Fruit fly (Drosophila melanogaster) whole organism, embryonic: Measurements from ENCODE around the gene awd.
A peak's percentile ranks its signal among the peaks of the same experiment; 100 is the strongest.

Experiments used
- ATbp ChIP-seq: fragments of 200-800 bp; sonication (Bioruptor generic); optimal IDR thresholded peaks from 2 replicates; lab custom pipeline; 2017; ENCODE audit warnings: missing biosample characterization, mild to moderate bottlenecking, missing genetic modification characterization, missing genetic modification reagents
- Asciz ChIP-seq: fragments of 200-800 bp; sonication (Bioruptor generic); optimal IDR thresholded peaks from 2 replicates; lab custom pipeline; 2017; ENCODE audit warnings: missing biosample characterization, mild to moderate bottlenecking, missing genetic modification characterization, missing genetic modification reagents
- CG10321 ChIP-seq: fragments of 200-800 bp; sonication (Bioruptor generic); IDR thresholded peaks from 2 replicates; pipeline ENCODE4 v1.3.6; 2022; ENCODE audit warnings: missing biosample characterization, missing genetic modification characterization
- CG10431 ChIP-seq: fragments of 200-800 bp; sonication (Bioruptor generic); optimal IDR thresholded peaks from 3 replicates; lab custom pipeline; 2018; ENCODE audit warnings: missing biosample characterization, mild to moderate bottlenecking, missing genetic modification characterization
- CG11504 ChIP-seq: fragments of 200-800 bp; sonication (Bioruptor generic); optimal IDR thresholded peaks from 3 replicates; lab custom pipeline; 2019; ENCODE audit warnings: missing biosample characterization, mild to moderate bottlenecking, missing genetic modification characterization, moderate library complexity
- CG12071 ChIP-seq: fragments of 200-800 bp; sonication (Bioruptor generic); optimal IDR thresholded peaks from 3 replicates; lab custom pipeline; 2018; ENCODE audit warnings: missing biosample characterization, mild to moderate bottlenecking, missing genetic modification characterization
- CG12236 ChIP-seq: fragments of 200-800 bp; sonication (Bioruptor generic); optimal IDR thresholded peaks from 2 replicates; lab custom pipeline; 2016; ENCODE audit warnings: missing biosample characterization, missing genetic modification characterization
- CG14710 ChIP-seq: fragments of 200-800 bp; sonication (Bioruptor generic); optimal IDR thresholded peaks from 3 replicates; lab custom pipeline; 2019; ENCODE audit warnings: missing biosample characterization, mild to moderate bottlenecking, missing genetic modification characterization, moderate library complexity
- CG18599 ChIP-seq: fragments of 200-800 bp; sonication (Bioruptor generic); optimal IDR thresholded peaks from 3 replicates; lab custom pipeline; 2017; ENCODE audit warnings: missing biosample characterization, missing genetic modification characterization, mild to moderate bottlenecking, moderate library complexity, missing genetic modification reagents
- CG2120 ChIP-seq: fragments of 200-800 bp; sonication (Bioruptor generic); optimal IDR thresholded peaks from 3 replicates; lab custom pipeline; 2016; ENCODE audit warnings: missing biosample characterization, missing genetic modification characterization
- CG2889 ChIP-seq: fragments of 200-800 bp; sonication (Bioruptor generic); IDR thresholded peaks from 3 replicates; pipeline ENCODE4 v1.3.6; 2022; ENCODE audit warnings: missing biosample characterization, missing genetic modification characterization
- CG3163 ChIP-seq: fragments of 200-800 bp; sonication (Bioruptor generic); optimal IDR thresholded peaks from 3 replicates; lab custom pipeline; 2016; ENCODE audit warnings: missing biosample characterization, missing genetic modification characterization
- CG4328 ChIP-seq: fragments of 200-800 bp; sonication (Bioruptor generic); optimal IDR thresholded peaks from 3 replicates; lab custom pipeline; 2017; ENCODE audit warnings: missing biosample characterization, missing genetic modification reagents, missing genetic modification characterization
- CG4730 ChIP-seq: fragments of 200-800 bp; sonication (Bioruptor generic); IDR thresholded peaks from 2 replicates; pipeline ENCODE4 v1.3.6; 2022; ENCODE audit warnings: missing biosample characterization, missing genetic modification characterization
- CG5180 ChIP-seq: fragments of 200-800 bp; sonication (Bioruptor generic); optimal IDR thresholded peaks from 3 replicates; lab custom pipeline; 2017; ENCODE audit warnings: missing biosample characterization, missing genetic modification characterization, mild to moderate bottlenecking, moderate library complexity, missing genetic modification reagents
- CG7271 ChIP-seq: fragments of 200-800 bp; sonication (Bioruptor generic); optimal IDR thresholded peaks from 2 replicates; lab custom pipeline; 2018; ENCODE audit warnings: missing biosample characterization, mild to moderate bottlenecking, missing genetic modification characterization, moderate library complexity
- CG7372 ChIP-seq: fragments of 200-800 bp; sonication (Bioruptor generic); IDR thresholded peaks from 2 replicates; pipeline ENCODE4 v1.3.6; 2022; ENCODE audit warnings: missing biosample characterization, missing genetic modification characterization
- CG9609 ChIP-seq: fragments of 200-800 bp; sonication (Bioruptor generic); optimal IDR thresholded peaks from 3 replicates; lab custom pipeline; 2016; ENCODE audit warnings: missing biosample characterization, missing genetic modification characterization
- CG9727 ChIP-seq: fragments of 200-800 bp; sonication (Bioruptor generic); optimal IDR thresholded peaks from 3 replicates; lab custom pipeline; 2017; ENCODE audit warnings: missing biosample characterization, mild to moderate bottlenecking, missing genetic modification characterization
- Camta ChIP-seq: fragments of 200-800 bp; sonication (Bioruptor generic); optimal IDR thresholded peaks from 2 replicates; lab custom pipeline; 2016; ENCODE audit warnings: missing biosample characterization, missing genetic modification characterization
- CrebB ChIP-seq: fragments of 200-800 bp; sonication (Bioruptor generic); optimal IDR thresholded peaks from 3 replicates; lab custom pipeline; 2018; ENCODE audit warnings: missing biosample characterization, mild to moderate bottlenecking, missing genetic modification characterization
- Gug ChIP-seq: fragments of 200-800 bp; sonication (Bioruptor generic); IDR thresholded peaks from 4 replicates; pipeline ENCODE4 v1.3.6; 2022; ENCODE audit warnings: missing biosample characterization, missing genetic modification characterization
- HmgD ChIP-seq: fragments of 200-800 bp; sonication (Bioruptor generic); optimal IDR thresholded peaks from 3 replicates; lab custom pipeline; 2016; ENCODE audit warnings: missing biosample characterization, missing genetic modification characterization
- Hmr ChIP-seq: fragments of 200-800 bp; sonication (Bioruptor generic); optimal IDR thresholded peaks from 3 replicates; lab custom pipeline; 2017; ENCODE audit warnings: mild to moderate bottlenecking, missing biosample characterization, missing genetic modification reagents, missing genetic modification characterization
- Med ChIP-seq: fragments of 200-800 bp; sonication (Bioruptor generic); peaks from one replicate; lab custom pipeline; 2016; ENCODE audit warnings: missing biosample characterization, missing genetic modification characterization, mild to moderate bottlenecking, inconsistent platforms, moderate library complexity
- Mes4 ChIP-seq: fragments of 200-800 bp; sonication (Bioruptor generic); optimal IDR thresholded peaks from 2 replicates; lab custom pipeline; 2016; ENCODE audit warnings: missing biosample characterization, missing genetic modification characterization
- NFAT ChIP-seq: fragments of 200-800 bp; sonication (Bioruptor generic); IDR thresholded peaks from 2 replicates; pipeline ENCODE4 v1.3.6; 2022; ENCODE audit warnings: missing biosample characterization, missing genetic modification characterization
- Rfx ChIP-seq: fragments of 200-800 bp; sonication (Bioruptor generic); IDR thresholded peaks from 2 replicates; pipeline ENCODE4 v1.3.6; 2022; ENCODE audit warnings: missing biosample characterization, missing genetic modification characterization
- Rx ChIP-seq: fragments of 200-800 bp; sonication (Bioruptor generic); IDR thresholded peaks from 2 replicates; pipeline ENCODE4 v1.3.6; 2022; ENCODE audit warnings: missing biosample characterization, missing genetic modification characterization
- Six4 ChIP-seq: fragments of 200-800 bp; sonication (Bioruptor generic); optimal IDR thresholded peaks from 2 replicates; lab custom pipeline; 2016; ENCODE audit warnings: missing biosample characterization, missing genetic modification characterization
- Sox100B ChIP-seq: fragments of 200-800 bp; sonication (Bioruptor generic); optimal IDR thresholded peaks from 3 replicates; lab custom pipeline; 2018; ENCODE audit warnings: missing biosample characterization, mild to moderate bottlenecking, missing genetic modification characterization
- Xrp1 ChIP-seq: fragments of 200-800 bp; sonication (Bioruptor generic); IDR thresholded peaks from 2 replicates; pipeline ENCODE4 v1.3.6; 2022; ENCODE audit warnings: missing biosample characterization, missing genetic modification characterization
- ase ChIP-seq: fragments of 200-800 bp; sonication (Bioruptor generic); IDR thresholded peaks from 3 replicates; pipeline ENCODE4 v1.3.6; 2022; ENCODE audit warnings: missing biosample characterization, missing genetic modification characterization
- cad ChIP-seq: fragments of >200 bp; optimal IDR thresholded peaks from 2 replicates; lab custom pipeline; 2017; ENCODE audit warnings: missing biosample characterization, missing genetic modification characterization
- caup ChIP-seq: fragments of 200-800 bp; sonication (Bioruptor generic); optimal IDR thresholded peaks from 3 replicates; lab custom pipeline; 2017; ENCODE audit warnings: missing biosample characterization, mild to moderate bottlenecking, missing genetic modification characterization, moderate library complexity; ENCODE audit not compliant: severe bottlenecking
- crc ChIP-seq: fragments of 200-800 bp; sonication (Bioruptor generic); optimal IDR thresholded peaks from 2 replicates; lab custom pipeline; 2016; ENCODE audit warnings: missing biosample characterization, missing genetic modification characterization
- cwo ChIP-seq: fragments of 200-800 bp; sonication (Bioruptor generic); optimal IDR thresholded peaks from 3 replicates; lab custom pipeline; 2017; ENCODE audit warnings: missing biosample characterization, missing genetic modification characterization, mild to moderate bottlenecking, moderate library complexity, missing genetic modification reagents
- esg ChIP-seq: fragments of 200-800 bp; sonication (Bioruptor generic); conservative IDR thresholded peaks from 2 replicates; pipeline ENCODE4 v1.3.6; 2022; ENCODE audit warnings: missing biosample characterization, missing genetic modification characterization
- ewg ChIP-seq: fragments of 200-800 bp; sonication (Bioruptor generic); optimal IDR thresholded peaks from 3 replicates; lab custom pipeline; 2017; ENCODE audit warnings: mild to moderate bottlenecking, missing biosample characterization, missing genetic modification reagents, missing genetic modification characterization
- fd3F ChIP-seq: fragments of 200-800 bp; sonication (Bioruptor generic); optimal IDR thresholded peaks from 2 replicates; lab custom pipeline; 2018; ENCODE audit warnings: missing biosample characterization, mild to moderate bottlenecking, missing genetic modification characterization, moderate library complexity
- gsb-n ChIP-seq: fragments of 200-800 bp; sonication (Bioruptor generic); optimal IDR thresholded peaks from 3 replicates; lab custom pipeline; 2018; ENCODE audit warnings: missing biosample characterization, mild to moderate bottlenecking, missing genetic modification characterization
- hbn ChIP-seq: fragments of 200-800 bp; sonication (Bioruptor generic); IDR thresholded peaks from 2 replicates; pipeline ENCODE4 v1.3.6; 2022; ENCODE audit warnings: missing biosample characterization, missing genetic modification characterization; ENCODE audit not compliant: partially characterized antibody
- her ChIP-seq: fragments of 200-800 bp; sonication (Bioruptor generic); optimal IDR thresholded peaks from 2 replicates; lab custom pipeline; 2016; ENCODE audit warnings: missing biosample characterization, missing genetic modification characterization
- jumu ChIP-seq: fragments of 200-800 bp; sonication (Bioruptor generic); optimal IDR thresholded peaks from 3 replicates; lab custom pipeline; 2016; ENCODE audit warnings: missing biosample characterization, missing genetic modification characterization
- kni ChIP-seq: fragments of 200-800 bp; sonication (Bioruptor generic); optimal IDR thresholded peaks from 3 replicates; lab custom pipeline; 2017; ENCODE audit warnings: mild to moderate bottlenecking, missing biosample characterization, missing genetic modification reagents, missing genetic modification characterization
- lbe ChIP-seq: fragments of 200-800 bp; sonication (Bioruptor generic); optimal IDR thresholded peaks from 2 replicates; lab custom pipeline; 2016; ENCODE audit warnings: missing biosample characterization, mild to moderate bottlenecking, missing genetic modification characterization
- lola ChIP-seq, 3 experiments: fragments of >200 bp in 2 of 3; fragments of 200-800 bp in 1 of 3; sonication (Bioruptor generic) in 1 of 3; optimal IDR thresholded peaks; 2 replicates each; lab custom pipeline; 2017 to 2019; ENCODE audit warnings: missing biosample characterization in 3 of 3, missing genetic modification characterization in 3 of 3, mild to moderate bottlenecking in 1 of 3, moderate library complexity in 1 of 3
- slp2 ChIP-seq: fragments of 200-800 bp; sonication (Bioruptor generic); optimal IDR thresholded peaks from 2 replicates; lab custom pipeline; 2016; ENCODE audit warnings: missing biosample characterization, missing genetic modification characterization
- stwl ChIP-seq: fragments of 200-800 bp; sonication (Bioruptor generic); optimal IDR thresholded peaks from 3 replicates; lab custom pipeline; 2018; ENCODE audit warnings: missing biosample characterization, mild to moderate bottlenecking, missing genetic modification characterization, moderate library complexity
- tin ChIP-seq: fragments of 200-800 bp; sonication (Bioruptor generic); optimal IDR thresholded peaks from 3 replicates; lab custom pipeline; 2016; ENCODE audit warnings: missing biosample characterization, missing genetic modification characterization
- twi ChIP-seq: fragments of 200-800 bp; optimal IDR thresholded peaks from 2 replicates; lab custom pipeline; 2019; ENCODE audit warnings: missing biosample characterization, mild to moderate bottlenecking, missing genetic modification characterization, moderate library complexity
- wek ChIP-seq: fragments of 200-800 bp; sonication (Bioruptor generic); optimal IDR thresholded peaks from 3 replicates; lab custom pipeline; 2018; ENCODE audit warnings: missing biosample characterization, mild to moderate bottlenecking, missing genetic modification characterization, moderate library complexity

Gene awd

dm6 chr3R:31715713-31716024 is 30.2 kb downstream of the awd start (continued):
- TF ChIP-seq lbe (GFP tag; lab: Kevin White, UChicago) (no peak), Asciz (GFP tag; lab: Kevin White, UChicago) (peak; percentile 4), slp2 (no peak), stwl (tag; lab: Kevin White, UChicago) (no peak), CG7271 (no peak), Sox100B (no peak), twi (tag; lab: Kevin White, UChicago) (no peak), CG4730 (GFP tag; lab: Robert Waterston, UW) (no peak), crc (GFP tag; lab: Kevin White, UChicago) (no peak), Xrp1 (no peak), CG5180 (GFP tag; lab: Kevin White, UChicago) (no peak), CG11504 (tag; lab: Kevin White, UChicago) (peak; percentile 60), caup (GFP tag; lab: Kevin White, UChicago) (no peak), CrebB (tag; lab: Kevin White, UChicago) (no peak), CG12236 (no peak), Rx (GFP tag; lab: Robert Waterston, UW) (no peak), CG4328 (GFP tag; lab: Kevin White, UChicago) (no peak), CG9609 (GFP tag; lab: Kevin White, UChicago) (no peak), Six4 (no peak), fd3F (GFP tag; lab: Kevin White, UChicago) (no peak), Rfx (GFP tag; lab: Robert Waterston, UW) (no peak), jumu (GFP tag; lab: Kevin White, UChicago) (no peak), esg (GFP tag; lab: Robert Waterston, UW) (no peak), cad (GFP tag; lab: Kevin White, UChicago) (no peak), CG7372 (GFP tag; lab: Robert Waterston, UW) (0 out of 2 replicates have a peak, but pooled peaks have one; percentile 14), gsb-n (tag; lab: Kevin White, UChicago) (no peak), Med (GFP tag; lab: Kevin White, UChicago) (peak; percentile 48), Camta (no peak), tin (GFP tag; lab: Kevin White, UChicago) (no peak), cwo (GFP tag; lab: Kevin White, UChicago) (peak; percentile 19), wek (no peak), her (GFP tag; lab: Kevin White, UChicago) (no peak), Gug (GFP tag; lab: Robert Waterston, UW) (no peak), ewg (GFP tag; lab: Kevin White, UChicago) (no peak), CG2889 (no peak), hbn (GFP tag; lab: Robert Waterston, UW) (no peak), CG12071 (GFP tag; lab: Kevin White, UChicago) (no peak), Hmr (GFP tag; lab: Kevin White, UChicago) (no peak), Mes4 (GFP tag; lab: Kevin White, UChicago) (no peak), HmgD (GFP tag; lab: Kevin White, UChicago) (no peak), CG14710 (tag; lab: Kevin White, UChicago) (no peak), kni (GFP tag; lab: Kevin White, UChicago) (peak; percentile 2), CG10321 (GFP tag; lab: Robert Waterston, UW) (no peak), lola (GFP tag; optimal IDR thresholded peaks at IDR 0.05; lab: Kevin White, UChicago) (no peak), ATbp (GFP tag; lab: Kevin White, UChicago) (no peak), ase (no peak), CG2120 (GFP tag; lab: Kevin White, UChicago) (no peak), CG3163 (GFP tag; lab: Kevin White, UChicago) (peak; percentile 76), CG18599 (no peak), CG10431 (GFP tag; lab: Kevin White, UChicago) (no peak), CG9727 (no peak), NFAT (no peak)
